Worm (Caenorhabditis elegans) whole organism, L4 larva: ENCODE measurements around the gene irld-55.

Source experiments
- D1046.2 ChIP-seq: fragments of 200-800 bp; sonication (Bioruptor generic); IDR thresholded peaks from 2 replicates; pipeline ENCODE4 v1.3.6; 2022; ENCODE audit warnings: missing genetic modification characterization, missing compliant biosample characterization
- F10B5.3 ChIP-seq: sonication (generic microtip); optimal IDR thresholded peaks from 2 replicates; lab custom pipeline; 2016; ENCODE audit warnings: mild to moderate bottlenecking, missing genetic modification characterization, missing compliant biosample characterization
- F37D6.2 ChIP-seq: sonication (generic microtip); optimal IDR thresholded peaks from 2 replicates; lab custom pipeline; 2016; ENCODE audit warnings: mild to moderate bottlenecking, missing genetic modification characterization, missing compliant biosample characterization
- F49E8.2 ChIP-seq: sonication (generic microtip); optimal IDR thresholded peaks from 2 replicates; lab custom pipeline; 2016; ENCODE audit warnings: missing compliant biosample characterization, mild to moderate bottlenecking, missing genetic modification characterization, borderline replicate concordance
- T20F7.1 ChIP-seq: fragments of 200-800 bp; sonication (Bioruptor generic); optimal IDR thresholded peaks from 2 replicates; lab custom pipeline; 2018; ENCODE audit warnings: mild to moderate bottlenecking, missing genetic modification characterization, missing compliant biosample characterization
- Y48G9A.11 ChIP-seq: fragments of 200-800 bp; sonication (Bioruptor generic); IDR thresholded peaks from 2 replicates; pipeline ENCODE4 v1.3.6; 2022; ENCODE audit warnings: missing genetic modification reagents, missing genetic modification characterization, missing compliant biosample characterization
- ama-1 ChIP-seq: fragments of 150-350 bp; optimal IDR thresholded peaks from 2 replicates; lab custom pipeline; 2014; ENCODE audit warnings: inconsistent platforms, mixed read lengths
- ceh-20 ChIP-seq: fragments of 200-800 bp; sonication (Bioruptor generic); IDR thresholded peaks from 2 replicates; pipeline ENCODE4 v1.3.6; 2022; ENCODE audit warnings: missing genetic modification reagents, missing genetic modification characterization, missing compliant biosample characterization
- ceh-32 ChIP-seq: sonication (generic microtip); optimal IDR thresholded peaks from 2 replicates; lab custom pipeline; 2016; ENCODE audit warnings: mild to moderate bottlenecking, missing genetic modification characterization, missing compliant biosample characterization; ENCODE audit not compliant: poor library complexity
- ceh-82 ChIP-seq: sonication (generic microtip); optimal IDR thresholded peaks from 2 replicates; lab custom pipeline; 2017; ENCODE audit warnings: missing biosample characterization, missing genetic modification characterization
- ctbp-1 ChIP-seq: fragments of 200-800 bp; sonication (Bioruptor generic); IDR thresholded peaks from 2 replicates; pipeline ENCODE4 v1.3.6; 2022; ENCODE audit warnings: missing genetic modification reagents, missing genetic modification characterization, missing compliant biosample characterization
- daf-16 ChIP-seq, 3 experiments: sonication (generic microtip); optimal IDR thresholded peaks; 2 replicates each; lab custom pipeline; 2016 to 2017; ENCODE audit warnings: missing genetic modification characterization in 3 of 3, missing genetic modification reagents in 3 of 3, mild to moderate bottlenecking in 2 of 3, missing compliant biosample characterization in 2 of 3, missing biosample characterization in 1 of 3, moderate library complexity in 1 of 3
- dpl-1 ChIP-seq: fragments of 150-350 bp; optimal IDR thresholded peaks from 2 replicates; lab custom pipeline; 2014; ENCODE audit warnings: missing biosample characterization, missing genetic modification reagents, missing genetic modification characterization
- duxl-1 ChIP-seq: sonication (generic microtip); optimal IDR thresholded peaks from 2 replicates; lab custom pipeline; 2016; ENCODE audit warnings: mild to moderate bottlenecking, missing genetic modification characterization, moderate library complexity, missing compliant biosample characterization; ENCODE audit not compliant: poor library complexity
- egl-43 ChIP-seq: fragments of 200-800 bp; sonication (Bioruptor generic); IDR thresholded peaks from 2 replicates; pipeline ENCODE4 v1.3.6; 2022; ENCODE audit warnings: missing genetic modification reagents, missing genetic modification characterization, missing compliant biosample characterization
- fkh-10 ChIP-seq: fragments of 150-350 bp; optimal IDR thresholded peaks from 2 replicates; lab custom pipeline; 2014; ENCODE audit warnings: missing biosample characterization, missing genetic modification reagents, missing genetic modification characterization
- fos-1 ChIP-seq: fragments of 150-350 bp; optimal IDR thresholded peaks from 2 replicates; lab custom pipeline; 2014; ENCODE audit warnings: missing biosample characterization, missing genetic modification characterization
- hlh-11 ChIP-seq: fragments of 200-800 bp; sonication (Bioruptor generic); optimal IDR thresholded peaks from 2 replicates; lab custom pipeline; 2018; ENCODE audit warnings: mild to moderate bottlenecking, missing genetic modification characterization, missing compliant biosample characterization
- hmg-1.1 ChIP-seq: fragments of 200-800 bp; sonication (Bioruptor generic); IDR thresholded peaks from 2 replicates; pipeline ENCODE4 v1.3.6; 2022; ENCODE audit warnings: missing genetic modification reagents, missing genetic modification characterization, missing compliant biosample characterization
- lin-1 ChIP-seq: fragments of 200-800 bp; sonication (Bioruptor generic); IDR thresholded peaks from 2 replicates; pipeline ENCODE4 v1.3.6; 2022; ENCODE audit warnings: missing genetic modification reagents, missing genetic modification characterization, missing compliant biosample characterization
- lsy-2 ChIP-seq, 2 experiments: fragments of 150-350 bp in 1 of 2; sonication (generic microtip) in 1 of 2; optimal IDR thresholded peaks; 2 replicates each; lab custom pipeline; 2014 to 2017; ENCODE audit warnings: missing biosample characterization in 2 of 2, missing genetic modification characterization in 2 of 2
- madf-9 ChIP-seq: fragments of 200-800 bp; sonication (Bioruptor generic); conservative IDR thresholded peaks from 2 replicates; pipeline ENCODE4 v1.3.6; 2022; ENCODE audit warnings: missing genetic modification reagents, missing genetic modification characterization, missing compliant biosample characterization
- mdl-1 ChIP-seq, 2 experiments: fragments of 150-350 bp in 1 of 2; sonication (generic microtip) in 1 of 2; optimal IDR thresholded peaks; 2 replicates each; lab custom pipeline; 2014 to 2017; ENCODE audit warnings: missing biosample characterization in 2 of 2, missing genetic modification characterization in 2 of 2
- mdt-29 ChIP-seq: fragments of 200-800 bp; sonication (Bioruptor generic); IDR thresholded peaks from 2 replicates; pipeline ENCODE4 v1.3.6; 2022; ENCODE audit warnings: missing genetic modification reagents, missing genetic modification characterization, missing compliant biosample characterization
- mes-2 ChIP-seq: sonication (generic microtip); optimal IDR thresholded peaks from 2 replicates; lab custom pipeline; 2016; ENCODE audit warnings: missing genotype, mild to moderate bottlenecking, missing genetic modification characterization, missing compliant biosample characterization; ENCODE audit not compliant: poor library complexity, severe bottlenecking
- nhr-10 ChIP-seq: fragments of 150-350 bp; optimal IDR thresholded peaks from 2 replicates; lab custom pipeline; 2014; ENCODE audit warnings: missing biosample characterization, missing genetic modification characterization
- nhr-102 ChIP-seq: sonication (generic microtip); optimal IDR thresholded peaks from 2 replicates; lab custom pipeline; 2016; ENCODE audit warnings: mild to moderate bottlenecking, missing genetic modification characterization, moderate library complexity, missing compliant biosample characterization
- nhr-111 ChIP-seq: fragments of 200-800 bp; sonication (Bioruptor generic); optimal IDR thresholded peaks from 2 replicates; lab custom pipeline; 2018; ENCODE audit warnings: mild to moderate bottlenecking, missing genetic modification characterization, missing compliant biosample characterization
- nhr-41 ChIP-seq: fragments of 200-800 bp; sonication (Bioruptor generic); IDR thresholded peaks from 2 replicates; pipeline ENCODE4 v1.3.6; 2022; ENCODE audit warnings: missing genetic modification reagents, missing genetic modification characterization, missing compliant biosample characterization
- nhr-48 ChIP-seq: sonication (generic microtip); optimal IDR thresholded peaks from 2 replicates; lab custom pipeline; 2016; ENCODE audit warnings: mild to moderate bottlenecking, missing genetic modification characterization, missing compliant biosample characterization
- nhr-77 ChIP-seq: fragments of 150-350 bp; optimal IDR thresholded peaks from 2 replicates; lab custom pipeline; 2014; ENCODE audit warnings: missing biosample characterization, missing genetic modification characterization
- pha-4 ChIP-seq, 2 experiments: fragments of 150-350 bp in 1 of 2; fragments of 200-800 bp in 1 of 2; sonication (Bioruptor generic) in 1 of 2; IDR thresholded peaks in 1 of 2; optimal IDR thresholded peaks in 1 of 2; 2 replicates each; pipeline versions ENCODE4 v1.3.6 to Lab custom; 2014 to 2022; ENCODE audit warnings: missing genetic modification characterization in 2 of 2, missing genetic modification reagents in 2 of 2, missing biosample characterization in 1 of 2, missing compliant biosample characterization in 1 of 2
- rbr-2 ChIP-seq: sonication (generic microtip); optimal IDR thresholded peaks from 2 replicates; lab custom pipeline; 2016; ENCODE audit warnings: missing genotype, missing genetic modification characterization, missing compliant biosample characterization
- set-16 ChIP-seq: fragments of 200-800 bp; sonication (Bioruptor generic); IDR thresholded peaks from 2 replicates; pipeline ENCODE4 v1.3.6; 2022; ENCODE audit warnings: missing genetic modification reagents, missing genetic modification characterization, missing compliant biosample characterization
- tag-97 ChIP-seq: fragments of 200-800 bp; sonication (Bioruptor generic); IDR thresholded peaks from 2 replicates; pipeline ENCODE4 v1.3.6; 2022; ENCODE audit warnings: missing genetic modification characterization, missing compliant biosample characterization
- tra-1 ChIP-seq: fragments of 200-800 bp; sonication (Bioruptor generic); IDR thresholded peaks from 2 replicates; pipeline ENCODE4 v1.3.6; 2022; ENCODE audit warnings: missing genetic modification reagents, missing genetic modification characterization, missing compliant biosample characterization
- unc-130 ChIP-seq: sonication (generic microtip); optimal IDR thresholded peaks from 2 replicates; lab custom pipeline; 2016; ENCODE audit warnings: missing genetic modification reagents, missing genetic modification characterization, missing compliant biosample characterization
- unc-39 ChIP-seq: sonication (generic microtip); optimal IDR thresholded peaks from 2 replicates; lab custom pipeline; 2017; ENCODE audit warnings: missing biosample characterization, missing genetic modification characterization
- unc-62 ChIP-seq, 3 experiments: fragments of 150-350 bp in 1 of 3; sonication (generic microtip); optimal IDR thresholded peaks in 2 of 3; peaks in 1 of 3; 1 replicate in 1 of 3; 2 replicates in 2 of 3; lab custom pipeline; 2014 to 2017; ENCODE audit warnings: missing biosample characterization in 3 of 3, missing genetic modification characterization in 3 of 3, missing genetic modification reagents in 3 of 3, missing genotype in 1 of 3
- zfp-2 ChIP-seq: sonication (generic microtip); optimal IDR thresholded peaks from 2 replicates; lab custom pipeline; 2016; ENCODE audit warnings: mild to moderate bottlenecking, missing genetic modification characterization, missing compliant biosample characterization
- zfp-3 ChIP-seq: fragments of 200-800 bp; sonication (Bioruptor generic); conservative IDR thresholded peaks from 2 replicates; pipeline ENCODE4 v1.3.6; 2022; ENCODE audit warnings: missing genetic modification reagents, missing genetic modification characterization, missing compliant biosample characterization
- zip-2 ChIP-seq: fragments of 150-350 bp; optimal IDR thresholded peaks from 2 replicates; lab custom pipeline; 2014; ENCODE audit warnings: missing biosample characterization, missing genetic modification characterization

irld-55 gene

ce11 chrIV:14032620-14033501, 12.9 kb downstream of the irld-55 start (continued):
- no peak for TF ChIP-seq duxl-1 (tag; lab: Kevin White, UChicago)
- peak; percentile 70 for TF ChIP-seq madf-9 (GFP tag; lab: Robert Waterston, UW)
- peak; percentile 67 for TF ChIP-seq mes-2 (tag; lab: Kevin White, UChicago)
- peak; percentile 94 for TF ChIP-seq hlh-11 (tag; lab: Kevin White, UChicago)
- peak; percentile 82 for TF ChIP-seq rbr-2 (tag; lab: Kevin White, UChicago)
- TF ChIP-seq nhr-48, result peak; percentile 94
- no peak for TF ChIP-seq F10B5.3 (tag; lab: Kevin White, UChicago)
- TF ChIP-seq tra-1 (GFP tag; lab: Robert Waterston, UW), result peak; percentile 76; the same call in 1 of the 2 replicates
- TF ChIP-seq zip-2 (tag; lab: Kevin White, UChicago), result no peak
- no peak for TF ChIP-seq fos-1 (tag; lab: Kevin White, UChicago)
- TF ChIP-seq nhr-41 (GFP tag; lab: Robert Waterston, UW), result no peak; the same call in 1 of the 2 replicates
- TF ChIP-seq tag-97 (GFP tag; lab: Robert Waterston, UW), result no peak
- 0 out of 2 replicates have a peak, but pooled peaks have one; percentile 66 for TF ChIP-seq hmg-1.1 (GFP tag; lab: Robert Waterston, UW)
- TF ChIP-seq egl-43 (GFP tag; lab: Robert Waterston, UW), result no peak
- TF ChIP-seq mdt-29, result peak; percentile 98
- TF ChIP-seq fkh-10 (GFP tag; lab: Kevin White, UChicago), result no peak
- peak; percentile 69 for TF ChIP-seq T20F7.1 (GFP tag; lab: Kevin White, UChicago)
- peak; percentile 44 for TF ChIP-seq dpl-1 (GFP tag; lab: Kevin White, UChicago)

ce11 chrIV:14033502-14033751, 13.4 kb downstream of the irld-55 start:
- TF ChIP-seq pha-4 (GFP tag; IDR thresholded peaks at IDR 0.05; lab: Robert Waterston, UW) (no peak), pha-4 (tag; optimal IDR thresholded peaks at IDR 0.05; lab: Kevin White, UChicago) (no peak), fos-1 (tag; lab: Kevin White, UChicago) (no peak), set-16 (GFP tag; lab: Robert Waterston, UW) (peak; percentile 100; the same call in 1 of the 2 replicates), D1046.2 (GFP tag; lab: Robert Waterston, UW) (no peak), daf-16 (GFP tag; optimal IDR thresholded peaks at IDR 0.05; lab: Kevin White, UChicago) (peak in 1 of 2 experiments; percentile 29), daf-16 (tag; optimal IDR thresholded peaks at IDR 0.05; lab: Kevin White, UChicago) (no peak), Y48G9A.11 (GFP tag; lab: Robert Waterston, UW) (no peak), lin-1 (GFP tag; lab: Robert Waterston, UW) (0 out of 2 replicates have a peak, but pooled peaks have one; percentile 6), F37D6.2 (no peak), mdl-1 (tag; optimal IDR thresholded peaks at IDR 0.05; lab: Kevin White, UChicago) (no peak), unc-62 (GFP tag; optimal IDR thresholded peaks at IDR 0.05 in 1 of 2; lab: Kevin White, UChicago) (peak in 1 of 2 experiments; percentile 100), unc-62 (tag; optimal IDR thresholded peaks at IDR 0.05; lab: Kevin White, UChicago) (no peak), hmg-1.1 (GFP tag; lab: Robert Waterston, UW) (peak; percentile 84)
- TF ChIP-seq, all 104 proteins: peak for 5

- TF ChIP-seq tra-1 (GFP tag; lab: Robert Waterston, UW) (no peak), ceh-82 (tag; lab: Kevin White, UChicago) (no peak), zfp-3 (GFP tag; lab: Robert Waterston, UW) (peak; percentile 59; the same call in 1 of the 2 replicates), zfp-2 (tag; lab: Kevin White, UChicago) (no peak), F49E8.2 (tag; lab: Kevin White, UChicago) (no peak), unc-39 (no peak), nhr-77 (peak; percentile 49), ama-1 (lab: Kevin White, UChicago) (peak; percentile 99), lsy-2 (tag; optimal IDR thresholded peaks at IDR 0.05; lab: Kevin White, UChicago) (peak; percentile 57 to 84), nhr-10 (tag; lab: Kevin White, UChicago) (peak; percentile 68), ceh-20 (0 out of 2 replicates have a peak, but pooled peaks have one; percentile 13), ceh-32 (tag; lab: Kevin White, UChicago) (peak; percentile 14), nhr-102 (tag; lab: Kevin White, UChicago) (peak; percentile 94), ctbp-1 (GFP tag; lab: Robert Waterston, UW) (peak; percentile 70; the same call in 1 of the 2 replicates), nhr-111 (GFP tag; lab: Kevin White, UChicago) (peak; percentile 87), unc-130 (GFP tag; lab: Kevin White, UChicago) (no peak)
These were observed 14.0 kb downstream of the irld-55 start for ce11 chrIV:14033752-14034570.
